Fruit fly (Drosophila melanogaster) whole organism, embryonic: ENCODE measurements around the gene CG6790.

Experiments used
- Asciz ChIP-seq: fragments of 200-800 bp; sonication (Bioruptor generic); optimal IDR thresholded peaks from 2 replicates; lab custom pipeline; 2017; ENCODE audit warnings: missing biosample characterization, mild to moderate bottlenecking, missing genetic modification characterization, missing genetic modification reagents
- Atf3 ChIP-seq: fragments of 200-800 bp; sonication (Bioruptor generic); optimal IDR thresholded peaks from 3 replicates; lab custom pipeline; 2016; ENCODE audit warnings: missing biosample characterization, missing genetic modification characterization
- B-H1 ChIP-seq: fragments of 200-800 bp; sonication (Bioruptor generic); IDR thresholded peaks from 3 replicates; pipeline ENCODE4 v1.3.6; 2022; ENCODE audit warnings: missing biosample characterization, missing genetic modification characterization
- CG10267 ChIP-seq: fragments of 200-800 bp; sonication (Bioruptor generic); optimal IDR thresholded peaks from 2 replicates; lab custom pipeline; 2018; ENCODE audit warnings: missing biosample characterization, mild to moderate bottlenecking, missing genetic modification characterization, moderate library complexity
- CG10654 ChIP-seq: fragments of 200-800 bp; sonication (Bioruptor generic); optimal IDR thresholded peaks from 2 replicates; lab custom pipeline; 2016; ENCODE audit warnings: missing biosample characterization, missing genetic modification characterization
- CG12236 ChIP-seq: fragments of 200-800 bp; sonication (Bioruptor generic); optimal IDR thresholded peaks from 2 replicates; lab custom pipeline; 2016; ENCODE audit warnings: missing biosample characterization, missing genetic modification characterization
- CG12659 ChIP-seq: fragments of 200-800 bp; sonication (Bioruptor generic); optimal IDR thresholded peaks from 3 replicates; lab custom pipeline; 2017; ENCODE audit warnings: mild to moderate bottlenecking, missing biosample characterization, missing genetic modification reagents, missing genetic modification characterization
- CG14441 ChIP-seq: fragments of 200-800 bp; sonication (Bioruptor generic); IDR thresholded peaks from 2 replicates; pipeline ENCODE4 v1.3.6; 2022; ENCODE audit warnings: missing biosample characterization, missing genetic modification characterization
- CG15011 ChIP-seq: fragments of 200-800 bp; sonication (Bioruptor generic); optimal IDR thresholded peaks from 3 replicates; lab custom pipeline; 2018; ENCODE audit warnings: missing biosample characterization, mild to moderate bottlenecking, missing genetic modification characterization
- CG18262 ChIP-seq: fragments of 200-800 bp; optimal IDR thresholded peaks from 3 replicates; lab custom pipeline; 2019; ENCODE audit warnings: missing biosample characterization, mild to moderate bottlenecking, missing genetic modification characterization, moderate library complexity
- CG18599 ChIP-seq: fragments of 200-800 bp; sonication (Bioruptor generic); optimal IDR thresholded peaks from 3 replicates; lab custom pipeline; 2017; ENCODE audit warnings: missing biosample characterization, missing genetic modification characterization, mild to moderate bottlenecking, moderate library complexity, missing genetic modification reagents
- CG2199 ChIP-seq: fragments of 200-800 bp; sonication (Bioruptor generic); IDR thresholded peaks from 3 replicates; pipeline ENCODE4 v1.3.6; 2022; ENCODE audit warnings: missing biosample characterization, missing genetic modification characterization
- CG2712 ChIP-seq: fragments of 200-800 bp; optimal IDR thresholded peaks from 3 replicates; lab custom pipeline; 2019; ENCODE audit warnings: missing biosample characterization, mild to moderate bottlenecking, missing genetic modification characterization, moderate library complexity
- CG30431 ChIP-seq: fragments of 200-800 bp; sonication (Bioruptor generic); optimal IDR thresholded peaks from 2 replicates; lab custom pipeline; 2017; ENCODE audit warnings: missing biosample characterization, missing genetic modification characterization
- CG31441 ChIP-seq: fragments of 200-800 bp; sonication (Bioruptor generic); IDR thresholded peaks from 2 replicates; pipeline ENCODE4 v1.3.6; 2022; ENCODE audit warnings: missing biosample characterization, missing genetic modification characterization
- CG3163 ChIP-seq: fragments of 200-800 bp; sonication (Bioruptor generic); optimal IDR thresholded peaks from 3 replicates; lab custom pipeline; 2016; ENCODE audit warnings: missing biosample characterization, missing genetic modification characterization
- CG32532 ChIP-seq: fragments of 200-800 bp; sonication (Bioruptor generic); IDR thresholded peaks from 2 replicates; pipeline ENCODE4 v1.3.6; 2022; ENCODE audit warnings: missing biosample characterization, missing genetic modification characterization
- CG3281 ChIP-seq: fragments of 200-800 bp; sonication (Bioruptor generic); optimal IDR thresholded peaks from 3 replicates; lab custom pipeline; 2017; ENCODE audit warnings: missing biosample characterization, mild to moderate bottlenecking, missing genetic modification characterization
- CG6272 ChIP-seq: fragments of 200-800 bp; sonication (Bioruptor generic); IDR thresholded peaks from 2 replicates; pipeline ENCODE4 v1.3.6; 2022; ENCODE audit warnings: missing biosample characterization, missing genetic modification characterization
- CG8089 ChIP-seq: fragments of 200-800 bp; sonication (Bioruptor generic); optimal IDR thresholded peaks from 3 replicates; lab custom pipeline; 2016; ENCODE audit warnings: missing biosample characterization, missing genetic modification characterization
- Chrac-16 ChIP-seq: fragments of 200-800 bp; sonication (Bioruptor generic); optimal IDR thresholded peaks from 3 replicates; lab custom pipeline; 2016; ENCODE audit warnings: missing biosample characterization, missing genetic modification characterization
- Dad ChIP-seq: fragments of 200-800 bp; sonication (Bioruptor generic); optimal IDR thresholded peaks from 3 replicates; lab custom pipeline; 2016; ENCODE audit warnings: missing biosample characterization, missing genetic modification characterization
- Elba2 ChIP-seq: fragments of 200-800 bp; sonication (Bioruptor generic); optimal IDR thresholded peaks from 3 replicates; lab custom pipeline; 2016; ENCODE audit warnings: missing biosample characterization, missing genetic modification characterization
- MESR4 ChIP-seq: fragments of 200-800 bp; sonication (Bioruptor generic); optimal IDR thresholded peaks from 2 replicates; lab custom pipeline; 2018; ENCODE audit warnings: missing biosample characterization, mild to moderate bottlenecking, missing genetic modification characterization, moderate library complexity
- Nf-YA ChIP-seq: fragments of 200-800 bp; sonication (Bioruptor generic); IDR thresholded peaks from 2 replicates; pipeline ENCODE4 v1.3.6; 2022; ENCODE audit warnings: missing biosample characterization, missing genetic modification characterization
- Optix ChIP-seq: fragments of 200-800 bp; sonication (Bioruptor generic); IDR thresholded peaks from 3 replicates; pipeline ENCODE4 v1.3.6; 2022; ENCODE audit warnings: missing biosample characterization, missing genetic modification characterization
- PHDP ChIP-seq: fragments of 200-800 bp; sonication (Bioruptor generic); optimal IDR thresholded peaks from 3 replicates; lab custom pipeline; 2018; ENCODE audit warnings: missing biosample characterization, mild to moderate bottlenecking, missing genetic modification characterization, moderate library complexity
- Rx ChIP-seq: fragments of 200-800 bp; sonication (Bioruptor generic); IDR thresholded peaks from 2 replicates; pipeline ENCODE4 v1.3.6; 2022; ENCODE audit warnings: missing biosample characterization, missing genetic modification characterization
- Spps ChIP-seq: fragments of 200-800 bp; sonication (Bioruptor generic); optimal IDR thresholded peaks from 2 replicates; lab custom pipeline; 2018; ENCODE audit warnings: missing biosample characterization, mild to moderate bottlenecking, missing genetic modification characterization
- Ssrp ChIP-seq: fragments of 200-800 bp; sonication (Bioruptor generic); optimal IDR thresholded peaks from 2 replicates; lab custom pipeline; 2018; ENCODE audit warnings: missing biosample characterization, mild to moderate bottlenecking, missing genetic modification characterization, moderate library complexity
- Trl ChIP-seq, 3 experiments: fragments of >200 bp in 2 of 3; fragments of 200-800 bp in 1 of 3; sonication (Bioruptor generic) in 1 of 3; optimal IDR thresholded peaks; 2 replicates in 1 of 3; 3 replicates in 2 of 3; lab custom pipeline; 2016 to 2017; ENCODE audit warnings: missing biosample characterization in 1 of 3, missing genetic modification characterization in 1 of 3
- Vsx1 ChIP-seq: fragments of 200-800 bp; sonication (Bioruptor generic); optimal IDR thresholded peaks from 2 replicates; lab custom pipeline; 2017; ENCODE audit warnings: missing biosample characterization, mild to moderate bottlenecking, missing genetic modification characterization, missing genetic modification reagents
- bsh ChIP-seq, 2 experiments: fragments of 200-800 bp; sonication (Bioruptor generic); optimal IDR thresholded peaks; 2 replicates each; lab custom pipeline; 2017 to 2018; ENCODE audit warnings: mild to moderate bottlenecking in 2 of 2, missing biosample characterization in 2 of 2, missing genetic modification characterization in 2 of 2, moderate library complexity in 1 of 2
- fd102C ChIP-seq: fragments of 200-800 bp; sonication (Bioruptor generic); optimal IDR thresholded peaks from 2 replicates; lab custom pipeline; 2018; ENCODE audit warnings: missing biosample characterization, mild to moderate bottlenecking, missing genetic modification characterization, moderate library complexity
- gem ChIP-seq: fragments of 200-800 bp; sonication (Bioruptor generic); optimal IDR thresholded peaks from 2 replicates; lab custom pipeline; 2019; ENCODE audit warnings: missing biosample characterization, mild to moderate bottlenecking, missing genetic modification characterization, moderate library complexity
- grau ChIP-seq: fragments of 200-800 bp; optimal IDR thresholded peaks from 3 replicates; lab custom pipeline; 2019; ENCODE audit warnings: missing biosample characterization, mild to moderate bottlenecking, missing genetic modification characterization, moderate library complexity
- hbn ChIP-seq: fragments of 200-800 bp; sonication (Bioruptor generic); IDR thresholded peaks from 2 replicates; pipeline ENCODE4 v1.3.6; 2022; ENCODE audit warnings: missing biosample characterization, missing genetic modification characterization; ENCODE audit not compliant: partially characterized antibody
- hkb ChIP-seq, 2 experiments: fragments of 200-800 bp in 1 of 2; fragments of >200 bp in 1 of 2; sonication (Bioruptor generic) in 1 of 2; IDR thresholded peaks in 1 of 2; optimal IDR thresholded peaks in 1 of 2; 2 replicates each; pipeline versions ENCODE4 v1.3.6 to Lab custom; 2017 to 2022; ENCODE audit warnings: missing biosample characterization in 1 of 2, missing genetic modification characterization in 1 of 2
- klu ChIP-seq: fragments of 200-800 bp; sonication (Bioruptor generic); IDR thresholded peaks from 2 replicates; pipeline ENCODE4 v1.3.6; 2022; ENCODE audit warnings: missing biosample characterization, missing genetic modification characterization
- lola ChIP-seq, 3 experiments: fragments of >200 bp in 2 of 3; fragments of 200-800 bp in 1 of 3; sonication (Bioruptor generic) in 1 of 3; optimal IDR thresholded peaks; 2 replicates each; lab custom pipeline; 2017 to 2019; ENCODE audit warnings: missing biosample characterization in 3 of 3, missing genetic modification characterization in 3 of 3, mild to moderate bottlenecking in 1 of 3, moderate library complexity in 1 of 3
- nerfin-2 ChIP-seq: fragments of 200-800 bp; sonication (Bioruptor generic); IDR thresholded peaks from 2 replicates; pipeline ENCODE4 v1.3.6; 2022; ENCODE audit warnings: missing biosample characterization, missing genetic modification characterization; ENCODE audit not compliant: partially characterized antibody
- org-1 ChIP-seq: fragments of 200-800 bp; sonication (Bioruptor generic); optimal IDR thresholded peaks from 2 replicates; lab custom pipeline; 2017; ENCODE audit warnings: missing biosample characterization, missing genetic modification characterization
- otp ChIP-seq: fragments of 200-800 bp; sonication (Bioruptor generic); IDR thresholded peaks from 3 replicates; pipeline ENCODE4, ENCODE4 v1.3.6; 2022; ENCODE audit warnings: missing biosample characterization, missing genetic modification characterization
- p53 ChIP-seq: fragments of 200-800 bp; sonication (Bioruptor generic); optimal IDR thresholded peaks from 2 replicates; lab custom pipeline; 2016; ENCODE audit warnings: missing biosample characterization, missing genetic modification characterization
- pum ChIP-seq: fragments of 200-800 bp; sonication (Bioruptor generic); optimal IDR thresholded peaks from 2 replicates; lab custom pipeline; 2016; ENCODE audit warnings: missing biosample characterization, missing genetic modification characterization
- sens ChIP-seq: fragments of 200-800 bp; sonication (Bioruptor generic); peaks from one replicate; lab custom pipeline; 2016; ENCODE audit warnings: missing biosample characterization, missing genetic modification characterization
- unpg ChIP-seq: fragments of 200-800 bp; sonication (Bioruptor generic); optimal IDR thresholded peaks from 3 replicates; lab custom pipeline; 2018; ENCODE audit warnings: missing biosample characterization, mild to moderate bottlenecking, missing genetic modification characterization, moderate library complexity

Gene CG6790

dm6 chr3R:11606679-11607078 is 28.1 kb upstream of the CG6790 start:
- TF ChIP-seq CG2712 (peak; percentile 26), Nf-YA (GFP tag; lab: Robert Waterston, UW) (no peak), CG18262 (tag; lab: Kevin White, UChicago) (peak; percentile 13), Trl (optimal IDR thresholded peaks at IDR 0.05; lab: Kevin White, UChicago) (peak in 1 of 2 experiments; percentile 8), Trl (GFP tag; optimal IDR thresholded peaks at IDR 0.05; lab: Kevin White, UChicago) (no peak), gem (tag; lab: Kevin White, UChicago) (peak; percentile 24), Ssrp (peak; percentile 11), bsh (GFP tag; optimal IDR thresholded peaks at IDR 0.05; lab: Kevin White, UChicago) (peak in 1 of 2 experiments; percentile 20), grau (tag; lab: Kevin White, UChicago) (peak; percentile 73), Rx (GFP tag; lab: Robert Waterston, UW) (no peak)

- TF ChIP-seq PHDP (tag; lab: Kevin White, UChicago) (peak; percentile 15), CG15011 (GFP tag; lab: Kevin White, UChicago) (no peak), CG3163 (GFP tag; lab: Kevin White, UChicago) (no peak), Atf3 (GFP tag; lab: Kevin White, UChicago) (no peak), sens (GFP tag; lab: Kevin White, UChicago) (peak; percentile 60), B-H1 (no peak), CG2199 (GFP tag; lab: Robert Waterston, UW) (no peak; the same call in 2 of the 3 replicates), lola (GFP tag; optimal IDR thresholded peaks at IDR 0.05; lab: Kevin White, UChicago) (no peak), CG18599 (no peak), CG12659 (GFP tag; lab: Kevin White, UChicago) (no peak), Vsx1 (GFP tag; lab: Kevin White, UChicago) (no peak), CG32532 (GFP tag; lab: Robert Waterston, UW) (peak; percentile 68; the same call in 1 of the 2 replicates), CG8089 (GFP tag; lab: Kevin White, UChicago) (no peak), CG31441 (GFP tag; lab: Robert Waterston, UW) (no peak), Spps (tag; lab: Kevin White, UChicago) (no peak), CG12236 (GFP tag; lab: Kevin White, UChicago) (no peak), Asciz (GFP tag; lab: Kevin White, UChicago) (no peak), otp (GFP tag; lab: Robert Waterston, UW) (no peak), CG10267 (tag; lab: Kevin White, UChicago) (no peak), org-1 (GFP tag; lab: Kevin White, UChicago) (no peak), hbn (GFP tag; lab: Robert Waterston, UW) (peak; percentile 63; the same call in 1 of the 2 replicates), klu (GFP tag; lab: Robert Waterston, UW) (no peak), CG10654 (GFP tag; lab: Kevin White, UChicago) (no peak), CG3281 (GFP tag; lab: Kevin White, UChicago) (no peak), nerfin-2 (GFP tag; lab: Robert Waterston, UW) (no peak), CG14441 (GFP tag; lab: Robert Waterston, UW) (no peak), Dad (no peak), pum (no peak), unpg (GFP tag; lab: Kevin White, UChicago) (no peak), Elba2 (GFP tag; lab: Kevin White, UChicago) (no peak), hkb (optimal IDR thresholded peaks at IDR 0.05; lab: Kevin White, UChicago) (no peak), hkb (GFP tag; IDR thresholded peaks at IDR 0.05; lab: Robert Waterston, UW) (no peak), MESR4 (no peak), CG6272 (GFP tag; lab: Robert Waterston, UW) (no peak), Optix (no peak), CG30431 (GFP tag; lab: Kevin White, UChicago) (no peak), fd102C (GFP tag; lab: Kevin White, UChicago) (no peak), Chrac-16 (no peak), p53 (no peak)
Measured at dm6 chr3R:11604654-11605436, 26.3 kb upstream of the CG6790 start.
